Fruit fly (Drosophila melanogaster) ovary, adult (tissue): ENCODE data around the gene Osi1.

Experiments used
- CG17801 ChIP-seq: fragments of 200-800 bp; optimal IDR thresholded peaks from 2 replicates; lab custom pipeline; 2019; ENCODE audit warnings: missing biosample characterization, mild to moderate bottlenecking, missing genetic modification characterization, moderate library complexity; ENCODE audit not compliant: partially characterized antibody

Gene Osi1

DNA sequence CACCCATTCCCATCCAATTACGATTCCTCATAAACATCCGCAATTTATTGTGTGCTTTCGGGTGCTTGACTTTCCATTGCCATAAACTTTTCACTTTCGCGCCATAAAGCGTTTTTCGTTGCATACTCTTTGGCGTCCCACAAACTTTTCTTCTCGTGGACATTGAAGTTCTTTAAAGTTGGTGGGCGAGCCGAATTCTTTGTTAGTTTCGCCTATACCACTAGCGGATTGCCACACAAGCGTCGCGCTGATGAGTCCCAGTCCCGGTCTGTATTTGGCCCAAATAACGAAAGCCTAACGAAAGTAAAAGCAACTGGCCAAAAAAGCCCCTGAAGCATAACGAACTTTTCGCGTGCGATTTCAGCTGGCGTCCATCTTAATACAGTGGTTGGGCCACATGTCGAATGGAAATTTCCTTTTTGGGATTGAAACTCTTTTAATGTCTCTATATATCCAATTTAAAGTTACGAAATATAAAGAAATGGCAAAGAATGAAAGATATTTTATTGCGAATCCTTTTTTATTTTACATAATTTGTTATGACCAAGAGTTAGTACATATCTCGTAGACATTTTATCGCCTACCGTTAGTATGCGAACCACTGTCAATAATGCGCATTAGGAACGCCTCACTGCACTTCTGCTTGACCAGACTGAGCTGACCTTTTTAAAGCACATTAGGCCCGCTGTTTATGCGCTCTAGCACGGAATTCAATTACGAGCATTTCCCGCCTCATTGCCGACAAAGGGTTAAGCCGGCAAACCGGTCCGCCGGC lies 37.1 kb downstream of the Osi1 start:
- TF ChIP-seq CG17801 (GFP tag; lab: Kevin White, UChicago) = no peak

dm6 chr3R:6211041-6211377 lies 37.7 kb downstream of the Osi1 start:
- TF ChIP-seq CG17801 (GFP tag; lab: Kevin White, UChicago) = no peak

dm6 chr3R:6214227-6214626 lies 40.9 kb downstream of the Osi1 start:
- no peak for TF ChIP-seq CG17801 (GFP tag; lab: Kevin White, UChicago)

DNA sequence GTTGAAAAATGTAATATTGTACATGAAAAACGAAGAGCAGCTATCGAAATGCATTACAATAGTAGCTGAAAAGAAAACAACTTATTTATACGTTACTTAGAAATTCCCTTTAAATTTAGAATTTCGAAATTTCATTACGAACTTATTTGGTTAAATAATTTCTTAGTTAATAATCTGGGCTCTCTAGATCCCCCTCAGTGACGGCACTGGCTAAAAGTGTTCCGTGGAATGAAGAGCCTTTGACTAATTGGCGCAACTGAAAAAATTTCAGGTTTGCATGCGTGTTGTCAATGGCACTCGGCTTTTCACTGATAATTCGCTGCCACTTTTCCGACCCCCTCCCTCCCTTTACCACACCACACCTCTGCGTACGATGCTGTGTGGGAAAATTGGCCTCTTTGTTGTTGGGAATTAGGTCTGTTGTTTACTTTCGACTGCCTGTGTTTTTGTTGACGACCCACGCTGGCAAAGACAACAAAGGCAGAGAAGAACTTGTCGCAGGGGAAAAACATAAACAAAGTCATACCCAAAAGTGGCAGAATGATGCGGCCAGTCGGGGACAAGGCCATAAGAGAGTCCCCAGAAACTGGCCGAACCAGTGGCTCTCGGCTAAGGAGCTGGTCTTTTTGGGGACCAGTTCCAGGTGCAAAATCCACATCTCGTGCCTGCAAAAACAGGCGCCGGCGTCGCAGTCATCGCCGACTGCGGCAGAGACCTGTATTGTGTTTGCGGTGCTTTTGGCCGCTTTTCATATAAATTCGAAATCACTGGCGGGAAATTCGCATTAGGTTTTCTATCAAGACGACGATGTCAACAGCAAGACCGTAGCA lies 41.9 kb downstream of the Osi1 start, which contains the start of gene Osi3:
Osi3 (plus strand) TSS at position 780 of the 830 bp plus-strand sequence.
- no peak for TF ChIP-seq CG17801 (GFP tag; lab: Kevin White, UChicago)

- TF ChIP-seq CG17801 (GFP tag; lab: Kevin White, UChicago) = no peak
These were observed 48.3 kb downstream of the Osi1 start, which contains the start of gene Osi4 for dm6 chr3R:6221681-6222080. Gene Osi4, minus strand, starts transcription at chr3R:6221781.

DNA sequence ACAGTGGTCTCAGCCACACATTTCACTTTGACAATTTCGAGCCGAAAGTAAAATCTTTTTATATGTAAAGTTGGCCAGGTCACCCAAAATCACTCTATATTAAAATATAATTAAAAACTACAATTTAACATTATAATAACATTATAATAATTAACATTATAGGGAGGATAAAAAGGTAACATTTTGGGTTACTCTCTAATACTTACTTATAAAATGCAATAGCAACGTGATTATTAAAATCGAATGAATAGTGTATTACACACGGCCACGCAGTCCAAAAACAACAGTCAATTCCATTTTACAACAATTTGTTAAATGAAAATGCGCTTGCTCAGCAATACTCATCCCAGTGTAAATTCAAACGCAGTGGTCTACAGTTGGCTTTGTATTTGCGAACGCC lies 48.8 kb downstream of the Osi1 start:
- no peak for TF ChIP-seq CG17801 (GFP tag; lab: Kevin White, UChicago)
